Worm (Caenorhabditis elegans) whole organism, L1 larva: Measurements from ENCODE around the gene srlf-15.
A peak's percentile ranks its signal among the peaks of the same experiment; 100 is the strongest.

Experiments
- C16A3.4 ChIP-seq: fragments of 150-350 bp; optimal IDR thresholded peaks from 2 replicates; lab custom pipeline; 2014; ENCODE audit warnings: missing biosample characterization, missing genetic modification characterization
- C34B4.2 ChIP-seq: sonication (generic microtip); optimal IDR thresholded peaks from 2 replicates; lab custom pipeline; 2017; ENCODE audit warnings: mild to moderate bottlenecking, missing genetic modification characterization, missing compliant biosample characterization
- aha-1 ChIP-seq: fragments of 150-350 bp; optimal IDR thresholded peaks from 2 replicates; lab custom pipeline; 2014; ENCODE audit warnings: missing biosample characterization, missing genetic modification characterization
- aly-2 ChIP-seq: fragments of 150-350 bp; optimal IDR thresholded peaks from 2 replicates; lab custom pipeline; 2014; ENCODE audit warnings: missing biosample characterization, missing genetic modification characterization
- blmp-1 ChIP-seq: fragments of 150-350 bp; optimal IDR thresholded peaks from 2 replicates; lab custom pipeline; 2014; ENCODE audit warnings: missing biosample characterization, missing genetic modification characterization
- ceh-63 ChIP-seq: fragments of 200-800 bp; sonication (Bioruptor generic); optimal IDR thresholded peaks from 2 replicates; lab custom pipeline; 2018; ENCODE audit warnings: mild to moderate bottlenecking, missing genetic modification characterization, missing compliant biosample characterization
- ceh-82 ChIP-seq, 3 experiments: fragments of 150-350 bp in 1 of 3; sonication (generic microtip) in 2 of 3; optimal IDR thresholded peaks; 2 replicates each; lab custom pipeline; 2014 to 2017; ENCODE audit warnings: missing biosample characterization in 3 of 3, missing genetic modification characterization in 3 of 3
- ceh-90 ChIP-seq: sonication (generic microtip); optimal IDR thresholded peaks from 2 replicates; lab custom pipeline; 2016; ENCODE audit warnings: missing genetic modification characterization, missing compliant biosample characterization
- dpl-1 ChIP-seq, 3 experiments: fragments of 150-350 bp in 2 of 3; sonication (generic microtip) in 1 of 3; optimal IDR thresholded peaks; 2 replicates each; lab custom pipeline; 2014 to 2017; ENCODE audit warnings: missing biosample characterization in 3 of 3, missing genetic modification characterization in 3 of 3, missing genetic modification reagents in 3 of 3
- dsc-1 ChIP-seq: sonication (generic microtip); optimal IDR thresholded peaks from 2 replicates; lab custom pipeline; 2016; ENCODE audit warnings: mild to moderate bottlenecking, missing genetic modification characterization, missing compliant biosample characterization
- efl-1 ChIP-seq, 4 experiments: fragments of 150-350 bp; optimal IDR thresholded peaks in 3 of 4; peaks in 1 of 4; 1 replicate in 1 of 4; 2 replicates in 3 of 4; lab custom pipeline; 2014; ENCODE audit warnings: missing biosample characterization in 2 of 4, missing genetic modification characterization in 2 of 4, missing genetic modification reagents in 2 of 4
- ets-5 ChIP-seq: fragments of 200-800 bp; sonication (Bioruptor generic); IDR thresholded peaks from 2 replicates; pipeline ENCODE4 v1.3.6; 2022; ENCODE audit warnings: missing genetic modification characterization, missing compliant biosample characterization
- fos-1 ChIP-seq: fragments of 150-350 bp; optimal IDR thresholded peaks from 2 replicates; lab custom pipeline; 2014; ENCODE audit warnings: missing biosample characterization, missing genetic modification characterization
- grh-1 ChIP-seq: fragments of 200-800 bp; sonication (Bioruptor generic); IDR thresholded peaks from 2 replicates; pipeline ENCODE4 v1.3.6; 2022; ENCODE audit warnings: missing genetic modification reagents, missing genetic modification characterization, missing compliant biosample characterization
- irx-1 ChIP-seq: sonication (generic microtip); optimal IDR thresholded peaks from 2 replicates; lab custom pipeline; 2016; ENCODE audit warnings: missing genetic modification characterization, missing compliant biosample characterization
- isw-1 ChIP-seq: fragments of 200-800 bp; sonication (Bioruptor generic); IDR thresholded peaks from 2 replicates; pipeline ENCODE4 v1.3.6; 2022; ENCODE audit warnings: missing genetic modification characterization, missing compliant biosample characterization
- jun-1 ChIP-seq: fragments of 150-350 bp; optimal IDR thresholded peaks from 2 replicates; lab custom pipeline; 2014; ENCODE audit warnings: missing biosample characterization, missing genetic modification reagents, missing genetic modification characterization
- lin-14 ChIP-seq: fragments of 200-800 bp; sonication (Bioruptor generic); optimal IDR thresholded peaks from 2 replicates; lab custom pipeline; 2018; ENCODE audit warnings: mild to moderate bottlenecking, missing genetic modification characterization, moderate library complexity, missing compliant biosample characterization
- lin-39 ChIP-seq: fragments of 150-350 bp; optimal IDR thresholded peaks from 2 replicates; lab custom pipeline; 2014; ENCODE audit warnings: missing biosample characterization, missing genetic modification reagents, missing genetic modification characterization
- lsy-2 ChIP-seq, 2 experiments: fragments of 150-350 bp; optimal IDR thresholded peaks; 2 replicates each; lab custom pipeline; 2014; ENCODE audit warnings: missing biosample characterization in 2 of 2, missing genetic modification characterization in 2 of 2
- nhr-12 ChIP-seq: sonication (generic microtip); optimal IDR thresholded peaks from 2 replicates; lab custom pipeline; 2017; ENCODE audit warnings: missing biosample characterization, missing genetic modification characterization
- nhr-20 ChIP-seq: sonication (generic microtip); optimal IDR thresholded peaks from 2 replicates; lab custom pipeline; 2016; ENCODE audit warnings: mild to moderate bottlenecking, missing genetic modification characterization, missing compliant biosample characterization
- nhr-28 ChIP-seq: fragments of 150-350 bp; optimal IDR thresholded peaks from 2 replicates; lab custom pipeline; 2014; ENCODE audit warnings: missing biosample characterization, missing genetic modification characterization
- nhr-47 ChIP-seq: sonication (generic microtip); optimal IDR thresholded peaks from 2 replicates; lab custom pipeline; 2016; ENCODE audit warnings: mild to moderate bottlenecking, missing genetic modification characterization, moderate library complexity, missing compliant biosample characterization
- nhr-71 ChIP-seq: sonication (generic microtip); optimal IDR thresholded peaks from 2 replicates; lab custom pipeline; 2016; ENCODE audit warnings: mild to moderate bottlenecking, missing genetic modification characterization, moderate library complexity, missing compliant biosample characterization
- nhr-77 ChIP-seq: fragments of 150-350 bp; optimal IDR thresholded peaks from 2 replicates; lab custom pipeline; 2014; ENCODE audit warnings: missing biosample characterization, missing genetic modification characterization
- nhr-85 ChIP-seq: sonication (generic microtip); peaks from one replicate; lab custom pipeline; 2016; ENCODE audit warnings: missing genetic modification characterization, inconsistent platforms, missing compliant biosample characterization
- pqm-1 ChIP-seq: sonication (generic microtip); optimal IDR thresholded peaks from 3 replicates; lab custom pipeline; 2017; ENCODE audit warnings: missing biosample characterization, missing genetic modification characterization
- rnt-1 ChIP-seq: sonication (generic microtip); optimal IDR thresholded peaks from 2 replicates; lab custom pipeline; 2016; ENCODE audit warnings: mild to moderate bottlenecking, missing genetic modification characterization, moderate library complexity, missing compliant biosample characterization
- skn-1 ChIP-seq: fragments of 150-350 bp; optimal IDR thresholded peaks from 2 replicates; lab custom pipeline; 2014; ENCODE audit warnings: missing biosample characterization, missing genetic modification characterization
- snpc-4 ChIP-seq: fragments of 150-350 bp; optimal IDR thresholded peaks from 2 replicates; lab custom pipeline; 2014; ENCODE audit warnings: missing biosample characterization, missing genetic modification characterization
- snu-23 ChIP-seq: sonication (generic microtip); optimal IDR thresholded peaks from 2 replicates; lab custom pipeline; 2016; ENCODE audit warnings: missing genetic modification characterization, missing compliant biosample characterization
- sox-4 ChIP-seq: sonication (generic microtip); optimal IDR thresholded peaks from 2 replicates; lab custom pipeline; 2016; ENCODE audit warnings: missing genetic modification characterization, missing compliant biosample characterization
- swsn-7 ChIP-seq: sonication (generic microtip); optimal IDR thresholded peaks from 2 replicates; lab custom pipeline; 2016; ENCODE audit warnings: missing genetic modification characterization, missing compliant biosample characterization
- unc-30 ChIP-seq: sonication (generic microtip); optimal IDR thresholded peaks from 2 replicates; lab custom pipeline; 2017; ENCODE audit warnings: missing biosample characterization, missing genetic modification characterization
- unc-62 ChIP-seq: fragments of 150-350 bp; optimal IDR thresholded peaks from 2 replicates; lab custom pipeline; 2014; ENCODE audit warnings: missing biosample characterization, missing genetic modification reagents, missing genetic modification characterization
- unc-86 ChIP-seq: sonication (generic microtip); optimal IDR thresholded peaks from 2 replicates; lab custom pipeline; 2016; ENCODE audit warnings: missing genetic modification characterization, missing compliant biosample characterization
- unc-98 ChIP-seq: fragments of 200-800 bp; sonication (Bioruptor generic); IDR thresholded peaks from 2 replicates; pipeline ENCODE4 v1.3.6; 2022; ENCODE audit warnings: missing genetic modification characterization, missing compliant biosample characterization
- vab-15 ChIP-seq: sonication (generic microtip); optimal IDR thresholded peaks from 2 replicates; lab custom pipeline; 2017; ENCODE audit warnings: missing genotype, mild to moderate bottlenecking, missing genetic modification characterization, missing compliant biosample characterization
- zip-4 ChIP-seq: fragments of 200-800 bp; sonication (Bioruptor generic); optimal IDR thresholded peaks from 2 replicates; lab custom pipeline; 2018; ENCODE audit warnings: mild to moderate bottlenecking, missing genetic modification characterization, moderate library complexity, missing compliant biosample characterization

The srlf-15 gene

DNA sequence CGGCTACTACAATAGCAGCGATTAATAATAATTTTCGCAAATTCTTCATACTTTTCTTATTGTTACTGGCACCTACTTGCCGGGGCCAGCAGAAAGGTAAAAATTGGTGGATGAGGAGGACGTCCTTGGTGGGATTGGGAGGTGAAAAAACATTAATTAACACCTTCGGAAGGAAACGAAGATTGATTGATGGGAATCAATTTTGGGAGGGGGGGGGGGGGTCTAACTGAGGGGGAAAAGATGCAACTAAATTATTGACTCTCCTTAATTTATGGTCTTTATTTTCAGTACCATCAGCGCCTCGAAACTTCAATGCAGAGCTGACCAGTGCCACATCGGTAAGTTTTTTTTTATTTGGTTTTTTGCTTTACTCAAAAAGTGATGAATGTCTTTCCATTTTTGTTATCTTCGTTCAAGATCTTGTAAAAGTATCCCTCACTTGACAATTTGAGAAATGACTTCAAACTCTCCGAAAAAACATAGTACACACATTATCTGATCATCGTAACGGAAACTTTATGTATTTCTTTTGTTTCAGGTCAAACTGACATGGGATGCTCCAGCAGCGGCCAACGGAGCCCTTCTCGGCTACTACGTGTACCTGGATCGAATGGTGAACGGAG, 42.2 kb upstream of the srlf-15 start:
- TF ChIP-seq vab-15 (no peak), C16A3.4 (tag; lab: Kevin White, UChicago) (no peak), lin-14 (GFP tag; lab: Kevin White, UChicago) (peak; percentile 29), C34B4.2 (tag; lab: Kevin White, UChicago) (no peak), nhr-85 (peak; percentile 74)
- TF ChIP-seq, all 84 proteins: peak for 2

DNA sequence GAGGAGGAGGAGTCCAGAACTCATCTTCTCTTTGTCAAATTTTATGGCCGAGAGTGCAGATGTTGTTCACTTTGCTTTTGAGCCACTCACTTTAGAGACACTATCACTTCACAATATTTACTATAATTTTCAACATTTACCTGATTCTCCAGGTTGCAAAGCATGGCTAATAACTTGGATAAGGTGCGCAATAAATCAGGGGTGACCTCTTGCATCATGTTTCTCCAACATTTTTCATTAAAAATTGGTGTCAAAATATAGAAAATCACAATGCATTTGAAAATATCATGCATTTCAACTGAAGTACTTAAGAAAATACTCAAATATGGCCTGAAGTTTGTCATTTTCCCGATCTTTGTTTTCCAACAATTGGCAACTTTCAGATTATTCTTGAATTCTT, 40.3 kb upstream of the srlf-15 start:
- TF ChIP-seq blmp-1 (tag; lab: Kevin White, UChicago) (no peak), unc-98 (GFP tag; lab: Robert Waterston, UW) (no peak), unc-62 (GFP tag; lab: Kevin White, UChicago) (no peak), swsn-7 (tag; lab: Kevin White, UChicago) (no peak), ets-5 (GFP tag; lab: Robert Waterston, UW) (no peak)

DNA sequence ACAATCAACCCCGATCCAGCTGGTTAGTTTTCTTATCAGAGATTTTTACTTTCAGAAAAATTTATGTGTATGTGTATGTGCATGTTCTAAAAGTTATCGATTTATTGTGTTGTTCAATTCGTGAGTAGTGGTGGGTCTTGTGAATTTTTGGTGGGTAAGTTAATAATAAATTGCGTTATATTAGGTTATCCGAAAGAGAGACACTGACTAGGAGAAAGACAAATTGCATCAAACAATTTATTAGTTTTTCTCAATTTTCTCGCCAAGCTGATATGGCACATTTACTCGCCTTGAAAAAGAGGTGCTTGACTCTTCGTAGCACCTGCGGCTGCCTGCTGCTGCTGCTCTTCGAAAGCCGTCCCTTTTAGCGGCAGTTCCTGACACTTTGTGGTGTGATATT, 36.8 kb upstream of the srlf-15 start:
- TF ChIP-seq unc-86 (tag; lab: Kevin White, UChicago) (no peak), nhr-47 (peak; percentile 18), irx-1 (no peak), nhr-71 (peak; percentile 27), ceh-82 (tag; optimal IDR thresholded peaks at IDR 0.05; lab: Kevin White, UChicago) (no peak), nhr-12 (tag; lab: Kevin White, UChicago) (no peak), ceh-63 (GFP tag; lab: Kevin White, UChicago) (no peak), grh-1 (GFP tag; lab: Robert Waterston, UW) (no peak), dsc-1 (tag; lab: Kevin White, UChicago) (no peak), dpl-1 (GFP tag; optimal IDR thresholded peaks at IDR 0.05; lab: Kevin White, UChicago) (no peak)

DNA sequence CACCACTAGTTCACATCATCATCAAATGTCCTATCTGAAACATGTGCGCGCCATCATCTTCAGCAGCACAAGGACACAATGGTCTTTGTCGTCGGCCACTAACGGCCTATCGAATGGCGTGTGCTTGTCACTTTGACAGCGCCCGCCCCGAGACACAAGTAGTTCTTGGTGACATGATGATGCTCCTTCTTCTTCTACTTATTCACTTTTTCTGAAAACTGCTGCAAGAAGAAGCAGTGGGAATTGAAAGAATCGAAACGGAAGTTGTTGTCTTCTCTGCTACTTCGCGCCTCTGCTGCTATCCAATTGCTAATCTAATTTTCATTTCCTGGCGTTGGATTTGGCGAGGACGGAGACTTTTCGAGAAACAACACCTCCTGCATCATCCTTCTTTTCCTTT, 31.5 kb upstream of the srlf-15 start:
- TF ChIP-seq snu-23 (GFP tag; lab: Kevin White, UChicago) (no peak), lin-14 (GFP tag; lab: Kevin White, UChicago) (peak; percentile 30), lin-39 (tag; lab: Kevin White, UChicago) (no peak)

DNA sequence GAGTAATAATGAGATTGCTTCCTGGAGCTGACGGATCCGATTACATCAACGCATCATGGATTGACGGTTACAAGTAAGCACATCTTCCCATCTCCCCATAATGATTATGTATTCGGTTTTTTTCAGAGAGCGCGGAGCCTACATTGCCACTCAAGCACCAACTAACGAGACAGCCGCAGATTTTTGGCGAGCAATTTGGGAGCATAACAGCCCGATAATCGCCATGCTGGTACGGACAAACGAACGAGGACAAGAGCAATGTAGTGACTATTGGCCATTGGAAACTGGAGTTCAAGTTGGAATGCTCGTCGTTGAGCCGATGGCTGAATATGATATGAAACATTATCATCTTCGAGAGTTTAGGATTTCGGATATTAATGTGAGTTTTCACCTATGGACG, 25.0 kb upstream of the srlf-15 start:
- no peak for TF ChIP-seq zip-4 (GFP tag; lab: Kevin White, UChicago)
- TF ChIP-seq lsy-2 (tag; optimal IDR thresholded peaks at IDR 0.05; lab: Kevin White, UChicago) = no peak
- no peak for TF ChIP-seq unc-30 (tag; lab: Kevin White, UChicago)
- TF ChIP-seq nhr-77 (tag; lab: Kevin White, UChicago) = no peak
- no peak for TF ChIP-seq rnt-1 (tag; lab: Kevin White, UChicago)
- TF ChIP-seq snu-23 (GFP tag; lab: Kevin White, UChicago) = no peak
- TF ChIP-seq nhr-28 (tag; lab: Kevin White, UChicago) = no peak
- TF ChIP-seq vab-15 = no peak
- TF ChIP-seq fos-1 (tag; lab: Kevin White, UChicago) = no peak
- no peak for TF ChIP-seq jun-1 (tag; lab: Kevin White, UChicago)
- TF ChIP-seq lin-14 (GFP tag; lab: Kevin White, UChicago) = no peak
- no peak for TF ChIP-seq snpc-4
- TF ChIP-seq, all 84 proteins: peak for 0

DNA sequence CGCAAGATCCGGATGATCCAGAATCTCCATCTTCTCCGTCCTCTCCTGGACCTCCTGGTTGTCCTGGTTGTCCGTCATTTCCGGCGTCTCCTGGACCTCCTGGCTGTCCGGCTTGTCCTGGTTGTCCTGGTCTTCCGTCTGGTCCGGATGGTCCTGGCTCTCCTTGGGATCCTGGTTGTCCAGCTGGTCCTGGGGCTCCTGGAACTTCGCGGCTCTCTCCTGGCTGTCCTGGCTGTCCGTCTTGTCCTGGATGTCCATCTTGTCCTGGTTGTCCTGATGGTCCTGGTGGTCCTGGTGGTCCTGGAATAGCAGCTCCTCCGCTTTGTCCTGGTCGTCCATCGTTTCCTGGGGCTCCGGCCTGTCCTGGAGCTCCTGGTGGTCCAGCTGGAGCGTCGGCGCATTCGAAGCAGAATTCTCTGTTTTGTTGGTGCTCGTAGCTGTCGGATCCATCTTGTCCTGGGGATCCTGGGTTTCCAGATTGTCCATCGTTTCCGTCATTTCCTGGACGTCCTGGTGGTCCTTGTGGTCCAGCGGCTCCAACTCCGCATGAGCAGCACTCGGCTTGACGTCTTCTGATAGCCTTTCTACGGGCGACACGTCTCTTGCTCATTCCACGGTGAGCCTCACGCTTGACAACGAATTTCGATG, 23.2 kb upstream of the srlf-15 start:
- TF ChIP-seq nhr-28 (tag; lab: Kevin White, UChicago) (no peak), ceh-90 (tag; lab: Kevin White, UChicago) (no peak), irx-1 (no peak), efl-1 (optimal IDR thresholded peaks at IDR 0.05; lab: Kevin White, UChicago) (no peak), efl-1 (GFP tag; optimal IDR thresholded peaks at IDR 0.05 in 1 of 2; lab: Kevin White, UChicago) (no peak), sox-4 (tag; lab: Kevin White, UChicago) (no peak), aly-2 (tag; lab: Kevin White, UChicago) (no peak), unc-30 (tag; lab: Kevin White, UChicago) (no peak), zip-4 (GFP tag; lab: Kevin White, UChicago) (no peak), isw-1 (GFP tag; lab: Robert Waterston, UW) (no peak), skn-1 (tag; lab: Kevin White, UChicago) (no peak), pqm-1 (tag; lab: Kevin White, UChicago) (no peak), aha-1 (tag; lab: Kevin White, UChicago) (no peak), C34B4.2 (tag; lab: Kevin White, UChicago) (no peak), nhr-20 (tag; lab: Kevin White, UChicago) (no peak)
